Fruit fly (Drosophila melanogaster) whole organism, embryonic: ENCODE measurements around the gene CG34267.

ENCODE experiments used
- B-H2 ChIP-seq: fragments of 200-800 bp; sonication (Bioruptor generic); optimal IDR thresholded peaks from 2 replicates; lab custom pipeline; 2018; ENCODE audit warnings: missing biosample characterization, mild to moderate bottlenecking, missing genetic modification characterization
- CG10431 ChIP-seq: fragments of 200-800 bp; sonication (Bioruptor generic); optimal IDR thresholded peaks from 3 replicates; lab custom pipeline; 2018; ENCODE audit warnings: missing biosample characterization, mild to moderate bottlenecking, missing genetic modification characterization
- CG11398 ChIP-seq: fragments of 200-800 bp; sonication (Bioruptor generic); optimal IDR thresholded peaks from 2 replicates; lab custom pipeline; 2016; ENCODE audit warnings: missing biosample characterization, missing genetic modification characterization
- CG11504 ChIP-seq: fragments of 200-800 bp; sonication (Bioruptor generic); optimal IDR thresholded peaks from 3 replicates; lab custom pipeline; 2019; ENCODE audit warnings: missing biosample characterization, mild to moderate bottlenecking, missing genetic modification characterization, moderate library complexity
- CG12071 ChIP-seq: fragments of 200-800 bp; sonication (Bioruptor generic); optimal IDR thresholded peaks from 3 replicates; lab custom pipeline; 2018; ENCODE audit warnings: missing biosample characterization, mild to moderate bottlenecking, missing genetic modification characterization
- CG13287 ChIP-seq: fragments of 200-800 bp; sonication (Bioruptor generic); IDR thresholded peaks from 2 replicates; pipeline ENCODE4 v1.3.6; 2022; ENCODE audit warnings: missing biosample characterization, missing genetic modification characterization; ENCODE audit not compliant: partially characterized antibody
- CG13775 ChIP-seq: fragments of 200-800 bp; sonication (Bioruptor generic); optimal IDR thresholded peaks from 3 replicates; lab custom pipeline; 2017; ENCODE audit warnings: missing biosample characterization, mild to moderate bottlenecking, missing genetic modification characterization
- CG17361 ChIP-seq: fragments of 200-800 bp; sonication (Bioruptor generic); IDR thresholded peaks from 3 replicates; pipeline ENCODE4 v1.3.6; 2022; ENCODE audit warnings: missing biosample characterization, missing genetic modification characterization
- CG30431 ChIP-seq: fragments of 200-800 bp; sonication (Bioruptor generic); optimal IDR thresholded peaks from 2 replicates; lab custom pipeline; 2017; ENCODE audit warnings: missing biosample characterization, missing genetic modification characterization
- CG31441 ChIP-seq: fragments of 200-800 bp; sonication (Bioruptor generic); IDR thresholded peaks from 2 replicates; pipeline ENCODE4 v1.3.6; 2022; ENCODE audit warnings: missing biosample characterization, missing genetic modification characterization
- CG4424 ChIP-seq: fragments of 200-800 bp; sonication (Bioruptor generic); optimal IDR thresholded peaks from 3 replicates; lab custom pipeline; 2016; ENCODE audit warnings: missing biosample characterization, missing genetic modification characterization
- CG7786 ChIP-seq: fragments of 200-800 bp; sonication (Bioruptor generic); optimal IDR thresholded peaks from 2 replicates; lab custom pipeline; 2016; ENCODE audit warnings: missing biosample characterization, missing genetic modification characterization
- CG7963 ChIP-seq: fragments of 200-800 bp; sonication (Bioruptor generic); IDR thresholded peaks from 3 replicates; pipeline ENCODE4 v1.3.6; 2022; ENCODE audit warnings: missing biosample characterization, missing genetic modification characterization; ENCODE audit not compliant: partially characterized antibody
- CG8290 ChIP-seq, 3 experiments: fragments of 200-800 bp; sonication (Bioruptor generic); optimal IDR thresholded peaks; 2 replicates each; lab custom pipeline; 2016 to 2019; ENCODE audit warnings: missing biosample characterization in 3 of 3, missing genetic modification characterization in 3 of 3, mild to moderate bottlenecking in 2 of 3, moderate library complexity in 1 of 3
- CG9817 ChIP-seq: fragments of 200-800 bp; sonication (Bioruptor generic); optimal IDR thresholded peaks from 2 replicates; lab custom pipeline; 2018; ENCODE audit warnings: missing biosample characterization, mild to moderate bottlenecking, missing genetic modification characterization, moderate library complexity
- Fer1 ChIP-seq: fragments of 200-800 bp; sonication (Bioruptor generic); optimal IDR thresholded peaks from 2 replicates; lab custom pipeline; 2017; ENCODE audit warnings: missing biosample characterization, mild to moderate bottlenecking, missing genetic modification characterization
- H2.0 ChIP-seq: fragments of 200-800 bp; sonication (Bioruptor generic); IDR thresholded peaks from 2 replicates; pipeline ENCODE4 v1.3.6; 2022; ENCODE audit warnings: missing biosample characterization, missing genetic modification characterization
- HLH3B ChIP-seq: fragments of 200-800 bp; sonication (Bioruptor generic); IDR thresholded peaks from 2 replicates; pipeline ENCODE4 v1.3.6; 2022; ENCODE audit warnings: missing biosample characterization, missing genetic modification characterization
- HLHmδ ChIP-seq: fragments of 200-800 bp; sonication (Bioruptor generic); optimal IDR thresholded peaks from 2 replicates; lab custom pipeline; 2018; ENCODE audit warnings: missing biosample characterization, mild to moderate bottlenecking, missing genetic modification characterization, moderate library complexity
- Jarid2 ChIP-seq: fragments of 200-800 bp; sonication (Bioruptor generic); optimal IDR thresholded peaks from 3 replicates; lab custom pipeline; 2017; ENCODE audit warnings: mild to moderate bottlenecking, missing biosample characterization, missing genetic modification reagents, missing genetic modification characterization
- Med ChIP-seq: fragments of 200-800 bp; sonication (Bioruptor generic); peaks from one replicate; lab custom pipeline; 2016; ENCODE audit warnings: missing biosample characterization, missing genetic modification characterization, mild to moderate bottlenecking, inconsistent platforms, moderate library complexity
- Oli ChIP-seq: fragments of 200-800 bp; sonication (Bioruptor generic); optimal IDR thresholded peaks from 2 replicates; lab custom pipeline; 2018; ENCODE audit warnings: missing biosample characterization, mild to moderate bottlenecking, missing genetic modification characterization, moderate library complexity
- Trl ChIP-seq, 3 experiments: fragments of >200 bp in 2 of 3; fragments of 200-800 bp in 1 of 3; sonication (Bioruptor generic) in 1 of 3; optimal IDR thresholded peaks; 2 replicates in 1 of 3; 3 replicates in 2 of 3; lab custom pipeline; 2016 to 2017; ENCODE audit warnings: missing biosample characterization in 1 of 3, missing genetic modification characterization in 1 of 3
- bbx ChIP-seq: fragments of 200-800 bp; sonication (Bioruptor generic); IDR thresholded peaks from 2 replicates; pipeline ENCODE4 v1.3.6; 2022; ENCODE audit warnings: missing biosample characterization, missing genetic modification characterization; ENCODE audit not compliant: partially characterized antibody
- caup ChIP-seq: fragments of 200-800 bp; sonication (Bioruptor generic); optimal IDR thresholded peaks from 3 replicates; lab custom pipeline; 2017; ENCODE audit warnings: missing biosample characterization, mild to moderate bottlenecking, missing genetic modification characterization, moderate library complexity; ENCODE audit not compliant: severe bottlenecking
- da ChIP-seq: fragments of 200-800 bp; sonication (Bioruptor generic); optimal IDR thresholded peaks from 2 replicates; lab custom pipeline; 2016; ENCODE audit warnings: missing biosample characterization, missing genetic modification characterization
- ems ChIP-seq: fragments of 200-800 bp; sonication (Bioruptor generic); optimal IDR thresholded peaks from 3 replicates; lab custom pipeline; 2016; ENCODE audit warnings: missing biosample characterization, missing genetic modification characterization
- hbn ChIP-seq: fragments of 200-800 bp; sonication (Bioruptor generic); IDR thresholded peaks from 2 replicates; pipeline ENCODE4 v1.3.6; 2022; ENCODE audit warnings: missing biosample characterization, missing genetic modification characterization; ENCODE audit not compliant: partially characterized antibody
- hkb ChIP-seq, 2 experiments: fragments of 200-800 bp in 1 of 2; fragments of >200 bp in 1 of 2; sonication (Bioruptor generic) in 1 of 2; IDR thresholded peaks in 1 of 2; optimal IDR thresholded peaks in 1 of 2; 2 replicates each; pipeline versions ENCODE4 v1.3.6 to Lab custom; 2017 to 2022; ENCODE audit warnings: missing biosample characterization in 1 of 2, missing genetic modification characterization in 1 of 2
- kay ChIP-seq: fragments of 200-800 bp; sonication (Bioruptor generic); optimal IDR thresholded peaks from 2 replicates; lab custom pipeline; 2016; ENCODE audit warnings: missing biosample characterization, missing genetic modification characterization
- nau ChIP-seq: fragments of 200-800 bp; sonication (Bioruptor generic); optimal IDR thresholded peaks from 3 replicates; lab custom pipeline; 2017; ENCODE audit warnings: missing biosample characterization, mild to moderate bottlenecking, missing genetic modification characterization, missing genetic modification reagents
- sc ChIP-seq, 3 experiments: fragments of >200 bp in 2 of 3; fragments of 200-800 bp in 1 of 3; sonication (Bioruptor generic) in 1 of 3; optimal IDR thresholded peaks; 2 replicates in 2 of 3; 3 replicates in 1 of 3; lab custom pipeline; 2017; ENCODE audit warnings: mild to moderate bottlenecking in 1 of 3, missing biosample characterization in 1 of 3, missing genetic modification characterization in 1 of 3, missing genetic modification reagents in 1 of 3
- sna ChIP-seq: fragments of 200-800 bp; sonication (Bioruptor generic); IDR thresholded peaks from 2 replicates; pipeline ENCODE4 v1.3.6; 2022; ENCODE audit warnings: missing biosample characterization, missing genetic modification characterization; ENCODE audit not compliant: partially characterized antibody
- sob ChIP-seq: fragments of 200-800 bp; sonication (Bioruptor generic); IDR thresholded peaks from 2 replicates; pipeline ENCODE4 v1.3.6; 2022; ENCODE audit warnings: missing biosample characterization, missing genetic modification characterization
- tgo ChIP-seq: fragments of 200-800 bp; sonication (Bioruptor generic); IDR thresholded peaks from 3 replicates; pipeline ENCODE4 v1.3.6; 2022; ENCODE audit warnings: missing biosample characterization, missing genetic modification characterization
- zen2 ChIP-seq: fragments of 200-800 bp; sonication (Bioruptor generic); IDR thresholded peaks from 3 replicates; pipeline ENCODE4 v1.3.6; 2022; ENCODE audit warnings: missing biosample characterization, missing genetic modification characterization; ENCODE audit not compliant: partially characterized antibody
- zf30C ChIP-seq: fragments of 200-800 bp; sonication (Bioruptor generic); optimal IDR thresholded peaks from 3 replicates; lab custom pipeline; 2018; ENCODE audit warnings: missing biosample characterization, mild to moderate bottlenecking, missing genetic modification characterization

Gene CG34267

DNA sequence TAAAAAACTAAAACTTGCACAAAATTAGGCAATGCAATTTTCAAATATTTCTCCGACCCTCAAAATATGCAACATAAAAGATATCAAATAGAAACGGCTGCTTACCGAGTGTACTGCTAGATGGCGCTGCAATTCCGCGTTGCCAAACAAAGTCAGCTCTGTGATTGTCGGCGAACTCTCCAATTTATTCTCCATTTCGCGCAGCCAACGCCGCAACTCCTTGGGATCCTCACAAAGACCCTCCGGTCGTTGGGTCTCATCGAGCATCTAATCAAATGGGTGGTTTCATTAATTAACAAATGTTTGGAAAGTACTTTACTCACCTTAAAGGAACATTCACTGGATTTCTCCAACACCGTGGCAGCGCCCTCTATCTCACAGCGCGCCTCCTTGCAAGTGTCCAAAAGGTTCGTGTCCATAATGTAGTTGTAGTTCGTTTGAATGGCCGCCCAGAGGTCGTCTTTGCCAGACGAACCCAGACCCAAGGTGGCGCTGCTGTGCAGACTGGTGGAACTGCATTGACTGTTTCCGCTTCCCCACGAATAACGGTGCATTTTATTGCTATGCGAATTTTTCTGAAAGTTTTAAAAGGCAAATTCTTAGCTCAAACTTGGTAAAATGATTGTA is 5.6 kb upstream of the CG34267 start (continued):
- TF ChIP-seq CG12071 (GFP tag; lab: Kevin White, UChicago) (peak; percentile 17), HLH3B (GFP tag; lab: Robert Waterston, UW) (peak; percentile 62), ems (GFP tag; lab: Kevin White, UChicago) (peak; percentile 53), zf30C (GFP tag; lab: Kevin White, UChicago) (no peak), CG17361 (GFP tag; lab: Robert Waterston, UW) (peak; percentile 78), B-H2 (peak; percentile 24), Jarid2 (GFP tag; lab: Kevin White, UChicago) (peak; percentile 6), CG9817 (tag; lab: Kevin White, UChicago) (peak; percentile 81), CG13775 (GFP tag; lab: Kevin White, UChicago) (peak; percentile 44), CG4424 (GFP tag; lab: Kevin White, UChicago) (peak; percentile 62), CG7963 (GFP tag; lab: Robert Waterston, UW) (no peak), kay (GFP tag; lab: Kevin White, UChicago) (peak; percentile 47), CG7786 (GFP tag; lab: Kevin White, UChicago) (peak; percentile 69), CG31441 (GFP tag; lab: Robert Waterston, UW) (peak; percentile 44), CG13287 (GFP tag; lab: Robert Waterston, UW) (no peak), sob (GFP tag; lab: Robert Waterston, UW) (peak; percentile 74; the same call in 1 of the 2 replicates), da (GFP tag; lab: Kevin White, UChicago) (peak; percentile 55), nau (GFP tag; lab: Kevin White, UChicago) (no peak), CG11398 (GFP tag; lab: Kevin White, UChicago) (peak; percentile 39), caup (GFP tag; lab: Kevin White, UChicago) (peak; percentile 55), hbn (GFP tag; lab: Robert Waterston, UW) (no peak), Oli (peak; percentile 50)

DNA sequence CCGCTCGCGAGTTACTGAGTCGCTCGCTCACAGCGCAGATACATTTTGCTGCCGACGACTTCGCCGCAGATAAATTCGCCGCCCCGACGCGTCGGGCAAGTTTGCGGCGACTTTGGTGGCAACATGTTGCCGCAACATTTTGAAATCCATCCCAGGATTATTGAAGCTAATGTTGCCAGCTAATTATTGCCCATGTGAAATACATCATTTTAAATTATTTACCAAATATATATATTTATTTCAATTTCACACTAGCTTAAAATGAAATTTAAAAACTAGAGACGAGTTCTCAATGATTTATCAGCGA is 9.5 kb downstream of the CG34267 start:
- TF ChIP-seq sc (optimal IDR thresholded peaks at IDR 0.05; lab: Kevin White, UChicago) (no peak), sc (GFP tag; optimal IDR thresholded peaks at IDR 0.05; lab: Kevin White, UChicago) (no peak), hkb (optimal IDR thresholded peaks at IDR 0.05; lab: Kevin White, UChicago) (no peak), hkb (GFP tag; IDR thresholded peaks at IDR 0.05; lab: Robert Waterston, UW) (0 out of 2 replicates have a peak, but pooled peaks have one; percentile 36), Fer1 (GFP tag; lab: Kevin White, UChicago) (no peak), HLHmδ (GFP tag; lab: Kevin White, UChicago) (peak; percentile 78), H2.0 (GFP tag; lab: Robert Waterston, UW) (no peak), sob (GFP tag; lab: Robert Waterston, UW) (0 out of 2 replicates have a peak, but pooled peaks have one; percentile 0), CG10431 (GFP tag; lab: Kevin White, UChicago) (peak; percentile 17), tgo (GFP tag; lab: Robert Waterston, UW) (no peak), CG8290 (GFP tag; optimal IDR thresholded peaks at IDR 0.05; lab: Kevin White, UChicago) (no peak), CG8290 (tag; optimal IDR thresholded peaks at IDR 0.05; lab: Kevin White, UChicago) (peak in 1 of 2 experiments; percentile 33), Med (GFP tag; lab: Kevin White, UChicago) (peak; percentile 69), HLH3B (GFP tag; lab: Robert Waterston, UW) (no peak), zen2 (GFP tag; lab: Robert Waterston, UW) (peak; percentile 30; the same call in 1 of the 3 replicates), bbx (GFP tag; lab: Robert Waterston, UW) (0 out of 2 replicates have a peak, but pooled peaks have one; percentile 46), Trl (optimal IDR thresholded peaks at IDR 0.05; lab: Kevin White, UChicago) (peak in 1 of 2 experiments; percentile 19), Trl (GFP tag; optimal IDR thresholded peaks at IDR 0.05; lab: Kevin White, UChicago) (no peak), sna (0 out of 2 replicates have a peak, but pooled peaks have one; percentile 23), CG11504 (tag; lab: Kevin White, UChicago) (peak; percentile 99), CG30431 (GFP tag; lab: Kevin White, UChicago) (no peak)
